Fruit fly (Drosophila melanogaster): ENCODE data around the gene CG15283.
A peak's percentile ranks its signal among the peaks of the same experiment; 100 is the strongest.

CG15283 gene

dm6 chr2L:14413408-14413807 is 37.3 kb downstream of the CG15283 start:
- no peak for TF ChIP-seq CG7101 (tag; optimal IDR thresholded peaks at IDR 0.05)
- no peak for TF ChIP-seq CG7045 (GFP tag; optimal IDR thresholded peaks at IDR 0.05)
- TF ChIP-seq Crg-1 (GFP tag; optimal IDR thresholded peaks at IDR 0.05): no peak
- no peak for TF ChIP-seq cic (GFP tag; optimal IDR thresholded peaks at IDR 0.05)
- TF ChIP-seq CG33017 (tag; optimal IDR thresholded peaks at IDR 0.05): no peak
- TF ChIP-seq CG1620 (GFP tag; optimal IDR thresholded peaks at IDR 0.05): no peak
- no peak for TF ChIP-seq toe (GFP tag; optimal IDR thresholded peaks at IDR 0.05)
- no peak for TF ChIP-seq tj (GFP tag; optimal IDR thresholded peaks at IDR 0.05)
- TF ChIP-seq cnc (optimal IDR thresholded peaks at IDR 0.05): no peak
- TF ChIP-seq CG12768 (GFP tag; optimal IDR thresholded peaks at IDR 0.05): no peak
- TF ChIP-seq kay (GFP tag; ENCODE audit: borderline replicate concordance): no peak
- no peak for TF ChIP-seq Clk (GFP tag; optimal IDR thresholded peaks at IDR 0.05)
- TF ChIP-seq ovo (GFP tag; optimal IDR thresholded peaks at IDR 0.05): no peak
- TF ChIP-seq pad (GFP tag; optimal IDR thresholded peaks at IDR 0.05): no peak
- TF ChIP-seq CG14711 (tag; optimal IDR thresholded peaks at IDR 0.05): no peak

DNA sequence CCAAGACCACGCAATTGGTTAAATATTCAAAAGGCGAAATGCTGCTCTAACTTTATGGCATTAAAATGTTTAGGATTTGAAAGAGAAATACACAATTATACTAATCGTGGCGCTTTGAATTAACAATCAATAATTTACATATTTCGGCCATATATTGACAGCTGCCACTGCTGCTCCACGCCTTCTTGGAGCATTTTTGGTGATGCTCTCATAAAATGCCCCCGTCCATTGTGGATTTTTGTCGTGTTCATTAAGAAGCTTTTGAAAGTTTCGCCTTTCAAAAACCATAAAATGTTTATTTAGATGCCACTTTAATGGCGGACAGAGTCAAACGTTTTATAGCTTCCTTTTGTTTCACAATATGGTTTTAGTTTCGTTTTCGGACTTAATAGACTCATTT is 39.6 kb downstream of the CG15283 start:
- TF ChIP-seq cnc (optimal IDR thresholded peaks at IDR 0.05) (no peak), Crg-1 (GFP tag; optimal IDR thresholded peaks at IDR 0.05) (no peak)

dm6 chr2L:14410331-14410730 is 40.4 kb downstream of the CG15283 start:
- TF ChIP-seq cnc (optimal IDR thresholded peaks at IDR 0.05): no peak
- TF ChIP-seq CG14711 (tag; optimal IDR thresholded peaks at IDR 0.05): no peak
- TF ChIP-seq CG5204 (GFP tag; optimal IDR thresholded peaks at IDR 0.05): no peak
- TF ChIP-seq pad (GFP tag; optimal IDR thresholded peaks at IDR 0.05): peak; percentile 53
- TF ChIP-seq CG7101 (tag; optimal IDR thresholded peaks at IDR 0.05): no peak

DNA sequence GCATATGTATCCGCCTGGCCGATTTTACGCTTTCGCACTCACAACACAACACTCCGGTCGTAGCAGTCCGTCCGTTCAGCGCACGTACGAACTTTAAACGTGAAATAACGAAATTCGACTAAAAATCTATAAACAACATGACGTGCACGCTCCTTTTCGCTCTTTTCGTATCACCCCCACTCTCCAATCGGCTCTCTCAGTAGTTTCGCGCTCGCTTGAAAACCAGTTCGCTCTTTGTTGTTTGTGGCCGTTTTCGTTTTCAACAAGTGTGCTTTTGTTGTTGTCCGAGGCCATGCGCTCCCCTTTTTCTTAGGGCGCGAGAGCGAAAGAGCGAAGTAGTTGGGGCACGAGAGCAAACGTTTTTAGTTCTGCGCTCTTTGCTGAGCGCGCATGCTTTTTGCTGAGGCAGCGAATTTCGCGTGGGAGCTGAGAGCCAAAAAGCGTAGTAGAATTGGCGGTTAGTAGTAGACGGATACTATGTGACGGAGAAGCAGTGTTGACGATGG is 41.2 kb downstream of the CG15283 start, which contains the start of gene elB:
Gene elB, minus strand, starts transcription at position 122 of the 506 bp plus-strand sequence.
- peak; percentile 97 for TF ChIP-seq tj (GFP tag; optimal IDR thresholded peaks at IDR 0.05)
- no peak for TF ChIP-seq Hr96 (GFP tag; optimal IDR thresholded peaks at IDR 0.05)
- peak; percentile 14 for TF ChIP-seq CG7045 (GFP tag; optimal IDR thresholded peaks at IDR 0.05)
- TF ChIP-seq Mnt (GFP tag; optimal IDR thresholded peaks at IDR 0.05): peak; percentile 41
- TF ChIP-seq Clk (GFP tag; optimal IDR thresholded peaks at IDR 0.05): no peak
- TF ChIP-seq CG7101 (tag; optimal IDR thresholded peaks at IDR 0.05): no peak
- peak; percentile 34 for TF ChIP-seq pad (GFP tag; optimal IDR thresholded peaks at IDR 0.05)
- TF ChIP-seq CG12768 (GFP tag; optimal IDR thresholded peaks at IDR 0.05): peak; percentile 9
- peak; percentile 9 for TF ChIP-seq Crg-1 (GFP tag; optimal IDR thresholded peaks at IDR 0.05)

- TF ChIP-seq CG5204 (GFP tag; optimal IDR thresholded peaks at IDR 0.05) (no peak), bab1 (GFP tag; optimal IDR thresholded peaks at IDR 0.05) (no peak), CG7101 (tag; optimal IDR thresholded peaks at IDR 0.05) (no peak), CG1620 (GFP tag; optimal IDR thresholded peaks at IDR 0.05) (no peak), cic (GFP tag; optimal IDR thresholded peaks at IDR 0.05) (peak; percentile 14), Clk (GFP tag; optimal IDR thresholded peaks at IDR 0.05) (no peak), CG11617 (GFP tag; optimal IDR thresholded peaks at IDR 0.05) (no peak), Crg-1 (GFP tag; optimal IDR thresholded peaks at IDR 0.05) (no peak), CG14711 (tag; optimal IDR thresholded peaks at IDR 0.05) (no peak), cnc (optimal IDR thresholded peaks at IDR 0.05) (no peak), kay (GFP tag; ENCODE audit: borderline replicate concordance) (no peak), tj (GFP tag; optimal IDR thresholded peaks at IDR 0.05) (peak; percentile 92), toe (GFP tag; optimal IDR thresholded peaks at IDR 0.05) (no peak), ovo (GFP tag; optimal IDR thresholded peaks at IDR 0.05) (no peak)
Measured at dm6 chr2L:14408383-14409004, 42.2 kb downstream of the CG15283 start.

- TF ChIP-seq CG7101 (tag; optimal IDR thresholded peaks at IDR 0.05): peak; percentile 29
- TF ChIP-seq tj (GFP tag; optimal IDR thresholded peaks at IDR 0.05): peak; percentile 70
- no peak for TF ChIP-seq cnc (optimal IDR thresholded peaks at IDR 0.05)
- peak; percentile 39 for TF ChIP-seq CG33017 (tag; optimal IDR thresholded peaks at IDR 0.05)
- peak; percentile 21 for TF ChIP-seq CG7045 (GFP tag; optimal IDR thresholded peaks at IDR 0.05)
- no peak for TF ChIP-seq Mnt (GFP tag; optimal IDR thresholded peaks at IDR 0.05)
- TF ChIP-seq CG12768 (GFP tag; optimal IDR thresholded peaks at IDR 0.05): peak; percentile 16
- peak; percentile 15 for TF ChIP-seq ovo (GFP tag; optimal IDR thresholded peaks at IDR 0.05)
- no peak for TF ChIP-seq CG1620 (GFP tag; optimal IDR thresholded peaks at IDR 0.05)
- TF ChIP-seq pad (GFP tag; optimal IDR thresholded peaks at IDR 0.05): no peak
- no peak for TF ChIP-seq cic (GFP tag; optimal IDR thresholded peaks at IDR 0.05)
- TF ChIP-seq CG11617 (GFP tag; optimal IDR thresholded peaks at IDR 0.05): peak; percentile 63
- peak; percentile 47 for TF ChIP-seq kay (GFP tag; ENCODE audit: borderline replicate concordance)
- TF ChIP-seq CG14711 (tag; optimal IDR thresholded peaks at IDR 0.05): peak; percentile 42
Measured at dm6 chr2L:14404744-14405449, 45.8 kb downstream of the CG15283 start.
